Fruit fly (Drosophila melanogaster) whole organism, embryonic: ENCODE results near the gene Mocs1.

Source experiments
- B-H2 ChIP-seq: fragments of 200-800 bp; sonication (Bioruptor generic); optimal IDR thresholded peaks from 2 replicates; lab custom pipeline; 2018; ENCODE audit warnings: missing biosample characterization, mild to moderate bottlenecking, missing genetic modification characterization
- BEAF-32 ChIP-seq: fragments of 200-800 bp; sonication (Bioruptor generic); optimal IDR thresholded peaks from 3 replicates; lab custom pipeline; 2017; ENCODE audit warnings: missing biosample characterization, missing genetic modification characterization, mild to moderate bottlenecking, moderate library complexity, missing genetic modification reagents
- Blimp-1 ChIP-seq: fragments of 200-800 bp; sonication (Bioruptor generic); optimal IDR thresholded peaks from 3 replicates; lab custom pipeline; 2018; ENCODE audit warnings: missing biosample characterization, missing genetic modification characterization, mild to moderate bottlenecking, moderate library complexity, missing genetic modification reagents
- CG11093 ChIP-seq: fragments of 200-800 bp; sonication (Bioruptor generic); IDR thresholded peaks from 3 replicates; pipeline ENCODE4 v1.3.6; 2022; ENCODE audit warnings: missing biosample characterization, missing genetic modification characterization
- CG12071 ChIP-seq: fragments of 200-800 bp; sonication (Bioruptor generic); optimal IDR thresholded peaks from 3 replicates; lab custom pipeline; 2018; ENCODE audit warnings: missing biosample characterization, mild to moderate bottlenecking, missing genetic modification characterization
- CG13424 ChIP-seq: fragments of 200-800 bp; sonication (Bioruptor generic); optimal IDR thresholded peaks from 2 replicates; lab custom pipeline; 2019; ENCODE audit warnings: missing biosample characterization, mild to moderate bottlenecking, missing genetic modification characterization, moderate library complexity
- CG17568 ChIP-seq: fragments of 200-800 bp; sonication (Bioruptor generic); optimal IDR thresholded peaks from 2 replicates; lab custom pipeline; 2018; ENCODE audit warnings: missing biosample characterization, mild to moderate bottlenecking, missing genetic modification characterization, moderate library complexity
- CG17802 ChIP-seq: fragments of 200-800 bp; sonication (Bioruptor generic); optimal IDR thresholded peaks from 2 replicates; lab custom pipeline; 2018; ENCODE audit warnings: missing biosample characterization, mild to moderate bottlenecking, missing genetic modification characterization, moderate library complexity
- CG3847 ChIP-seq: fragments of 200-800 bp; sonication (Bioruptor generic); IDR thresholded peaks from 2 replicates; pipeline ENCODE4 v1.3.6; 2022; ENCODE audit warnings: missing biosample characterization, missing genetic modification characterization
- CG4617 ChIP-seq: fragments of 200-800 bp; sonication (Bioruptor generic); optimal IDR thresholded peaks from 3 replicates; lab custom pipeline; 2016; ENCODE audit warnings: missing biosample characterization, missing genetic modification characterization, borderline replicate concordance
- CG5953 ChIP-seq: fragments of 200-800 bp; sonication (Bioruptor generic); IDR thresholded peaks from 2 replicates; pipeline ENCODE4 v1.3.6; 2022; ENCODE audit warnings: missing biosample characterization, missing genetic modification characterization
- CG6175 ChIP-seq: fragments of 200-800 bp; sonication (Bioruptor generic); IDR thresholded peaks from 3 replicates; pipeline ENCODE4 v1.3.6; 2022; ENCODE audit warnings: missing biosample characterization, missing genetic modification characterization
- CG9437 ChIP-seq: fragments of 200-800 bp; sonication (Bioruptor generic); optimal IDR thresholded peaks from 2 replicates; lab custom pipeline; 2018; ENCODE audit warnings: missing biosample characterization, mild to moderate bottlenecking, missing genetic modification characterization
- CG9876 ChIP-seq: fragments of 200-800 bp; sonication (Bioruptor generic); optimal IDR thresholded peaks from 2 replicates; lab custom pipeline; 2016; ENCODE audit warnings: missing biosample characterization, missing genetic modification characterization
- Camta ChIP-seq: fragments of 200-800 bp; sonication (Bioruptor generic); optimal IDR thresholded peaks from 2 replicates; lab custom pipeline; 2016; ENCODE audit warnings: missing biosample characterization, missing genetic modification characterization
- Dbx ChIP-seq: fragments of 200-800 bp; sonication (Bioruptor generic); IDR thresholded peaks from 3 replicates; pipeline ENCODE4 v1.3.6; 2022; ENCODE audit warnings: missing biosample characterization, missing genetic modification characterization
- Fer1 ChIP-seq: fragments of 200-800 bp; sonication (Bioruptor generic); optimal IDR thresholded peaks from 2 replicates; lab custom pipeline; 2017; ENCODE audit warnings: missing biosample characterization, mild to moderate bottlenecking, missing genetic modification characterization
- Kr ChIP-seq: fragments of 200-800 bp; sonication (Bioruptor generic); optimal IDR thresholded peaks from 2 replicates; lab custom pipeline; 2017; ENCODE audit warnings: missing biosample characterization, mild to moderate bottlenecking, missing genetic modification characterization
- Mrtf ChIP-seq: fragments of 200-800 bp; sonication (Bioruptor generic); IDR thresholded peaks from 3 replicates; pipeline ENCODE4 v1.3.6; 2022; ENCODE audit warnings: missing biosample characterization, missing genetic modification characterization
- Neu2 ChIP-seq: fragments of 200-800 bp; sonication (Bioruptor generic); optimal IDR thresholded peaks from 3 replicates; lab custom pipeline; 2016; ENCODE audit warnings: missing biosample characterization, missing genetic modification characterization, borderline replicate concordance
- Pdp1 ChIP-seq, 2 experiments: fragments of 200-800 bp; sonication (Bioruptor generic); optimal IDR thresholded peaks; 3 replicates each; lab custom pipeline; 2016; ENCODE audit warnings: missing biosample characterization in 2 of 2, missing genetic modification characterization in 2 of 2, mild to moderate bottlenecking in 1 of 2, moderate library complexity in 1 of 2
- Sry-δ ChIP-seq: fragments of 200-800 bp; sonication (Bioruptor generic); optimal IDR thresholded peaks from 2 replicates; lab custom pipeline; 2016; ENCODE audit warnings: missing biosample characterization, missing genetic modification characterization
- Xbp1 ChIP-seq: fragments of 200-800 bp; sonication (Bioruptor generic); optimal IDR thresholded peaks from 3 replicates; lab custom pipeline; 2016; ENCODE audit warnings: missing biosample characterization, mild to moderate bottlenecking, missing genetic modification characterization
- cwo ChIP-seq: fragments of 200-800 bp; sonication (Bioruptor generic); optimal IDR thresholded peaks from 3 replicates; lab custom pipeline; 2017; ENCODE audit warnings: missing biosample characterization, missing genetic modification characterization, mild to moderate bottlenecking, moderate library complexity, missing genetic modification reagents
- disco-r ChIP-seq: fragments of 200-800 bp; sonication (Bioruptor generic); optimal IDR thresholded peaks from 2 replicates; lab custom pipeline; 2016; ENCODE audit warnings: missing biosample characterization, missing genetic modification characterization
- ewg ChIP-seq: fragments of 200-800 bp; sonication (Bioruptor generic); optimal IDR thresholded peaks from 3 replicates; lab custom pipeline; 2017; ENCODE audit warnings: mild to moderate bottlenecking, missing biosample characterization, missing genetic modification reagents, missing genetic modification characterization
- ind ChIP-seq: fragments of 200-800 bp; sonication (Bioruptor generic); optimal IDR thresholded peaks from 3 replicates; lab custom pipeline; 2016; ENCODE audit warnings: missing biosample characterization, missing genetic modification characterization
- lov ChIP-seq, 2 experiments: fragments of 200-800 bp in 1 of 2; fragments of >200 bp in 1 of 2; sonication (Bioruptor generic) in 1 of 2; IDR thresholded peaks in 1 of 2; optimal IDR thresholded peaks in 1 of 2; 2 replicates in 1 of 2; 3 replicates in 1 of 2; pipeline versions ENCODE4 v1.3.6 to Lab custom; 2017 to 2022; ENCODE audit warnings: missing biosample characterization in 1 of 2, missing genetic modification characterization in 1 of 2
- sc ChIP-seq, 3 experiments: fragments of >200 bp in 2 of 3; fragments of 200-800 bp in 1 of 3; sonication (Bioruptor generic) in 1 of 3; optimal IDR thresholded peaks; 2 replicates in 2 of 3; 3 replicates in 1 of 3; lab custom pipeline; 2017; ENCODE audit warnings: mild to moderate bottlenecking in 1 of 3, missing biosample characterization in 1 of 3, missing genetic modification characterization in 1 of 3, missing genetic modification reagents in 1 of 3
- wdn ChIP-seq: fragments of 200-800 bp; sonication (Bioruptor generic); IDR thresholded peaks from 2 replicates; pipeline ENCODE4 v1.3.6; 2022; ENCODE audit warnings: missing biosample characterization, missing genetic modification characterization
- wor ChIP-seq: fragments of 200-800 bp; sonication (Bioruptor generic); IDR thresholded peaks from 2 replicates; pipeline ENCODE4 v1.3.6; 2022; ENCODE audit warnings: missing biosample characterization, missing genetic modification characterization

Mocs1 gene

DNA sequence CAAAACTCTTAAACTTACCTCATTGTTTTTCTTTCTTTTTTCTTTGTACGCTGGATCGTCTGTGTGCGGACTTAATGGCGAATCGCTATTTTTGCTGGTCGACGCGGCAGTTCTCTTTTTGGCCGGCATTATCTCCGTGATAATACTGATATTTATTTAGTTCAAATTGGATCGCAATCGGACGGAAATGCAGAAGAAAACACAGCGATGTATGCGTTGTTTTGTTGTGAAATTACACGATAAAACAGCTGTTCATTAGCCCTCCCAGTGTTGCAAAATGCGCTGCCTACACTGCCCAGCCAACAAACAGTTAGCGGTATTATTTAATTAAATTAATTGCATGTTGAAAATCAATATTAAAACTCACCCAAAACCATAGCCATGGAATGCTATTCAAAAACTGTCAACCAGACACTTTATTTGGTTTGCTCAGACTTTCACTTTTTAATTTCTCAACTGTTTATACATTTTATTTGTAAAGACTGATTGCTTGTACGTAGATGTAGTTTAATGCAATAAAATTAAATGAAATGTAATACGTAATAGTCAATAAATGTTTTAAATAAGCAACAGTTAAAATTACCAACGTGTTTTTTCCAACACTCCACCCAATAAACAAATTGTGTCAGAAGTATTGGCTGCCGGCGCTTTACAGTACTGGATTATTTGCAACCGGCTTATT, 27.8 kb downstream of the Mocs1 start, which contains the start of the genes Irbp18 and APP-BP1 (continued):
- TF ChIP-seq Blimp-1 (GFP tag; lab: Kevin White, UChicago) (peak; percentile 90), CG17568 (GFP tag; lab: Kevin White, UChicago) (peak; percentile 87), Kr (GFP tag; lab: Kevin White, UChicago) (no peak), Sry-δ (peak; percentile 60), CG5953 (no peak; the same call in 1 of the 2 replicates), CG9876 (GFP tag; lab: Kevin White, UChicago) (peak; percentile 84), cwo (peak; percentile 90), Xbp1 (peak; percentile 96), CG12071 (GFP tag; lab: Kevin White, UChicago) (peak; percentile 83), wor (GFP tag; lab: Robert Waterston, UW) (peak; percentile 73), CG17802 (tag; lab: Kevin White, UChicago) (peak; percentile 71), CG4617 (peak; percentile 93), B-H2 (GFP tag; lab: Kevin White, UChicago) (peak; percentile 91), Mrtf (GFP tag; lab: Robert Waterston, UW) (peak; percentile 81), disco-r (GFP tag; lab: Kevin White, UChicago) (peak; percentile 93)
- TF ChIP-seq, all 482 proteins: peak for 427

DNA sequence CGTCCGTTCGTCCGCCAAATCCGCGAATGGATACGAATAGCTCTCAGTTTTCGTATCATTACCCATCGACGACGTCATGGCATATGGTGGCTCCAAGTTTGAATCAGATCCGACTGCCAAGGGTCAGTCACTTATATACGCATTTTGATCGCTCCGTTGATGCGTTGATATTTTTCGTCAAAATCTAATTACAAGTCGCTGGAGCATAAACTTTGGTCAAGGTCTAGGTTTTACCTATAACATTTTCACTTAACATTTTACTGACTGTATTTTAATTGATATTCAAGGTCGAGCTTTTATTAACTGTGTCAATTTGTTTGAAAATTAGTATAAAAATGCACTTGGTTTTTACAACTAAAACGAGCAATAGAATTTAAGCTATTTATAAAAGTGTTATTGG, 31.3 kb downstream of the Mocs1 start, which contains the start of gene Elo68beta:
TSS of gene Elo68beta (minus strand) at position 101 of the 400 bp plus-strand sequence.
- TF ChIP-seq ind (GFP tag; lab: Kevin White, UChicago) (no peak), Dbx (GFP tag; lab: Robert Waterston, UW) (no peak), CG13424 (no peak), CG9437 (GFP tag; lab: Kevin White, UChicago) (no peak), CG3847 (GFP tag; lab: Robert Waterston, UW) (no peak)

DNA sequence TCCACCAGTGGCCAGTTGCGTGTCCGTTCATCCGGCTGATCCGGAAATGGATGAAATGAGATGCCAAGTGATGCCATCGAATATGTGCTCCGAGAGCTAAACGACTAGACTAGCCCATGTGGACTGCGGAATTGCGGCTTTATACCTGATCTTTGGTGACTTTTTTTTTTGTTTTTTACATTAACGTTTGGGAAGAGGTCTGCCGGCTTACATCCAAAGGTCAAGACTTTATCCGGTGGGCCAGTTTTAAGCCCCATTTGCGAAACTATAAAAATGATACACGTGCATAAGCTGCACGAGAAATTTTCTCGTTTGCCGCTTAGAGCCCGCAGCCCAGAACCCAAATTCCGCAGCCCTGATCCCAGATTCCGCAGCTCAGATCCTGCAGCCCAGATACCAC, 32.6 kb downstream of the Mocs1 start, which contains the start of gene Elo68alpha:
TSS of gene Elo68alpha (minus strand) at position 101 of the 400 bp plus-strand sequence.
- TF ChIP-seq CG11093 (GFP tag; lab: Robert Waterston, UW), result no peak
- no peak for TF ChIP-seq Fer1
- no peak for TF ChIP-seq Neu2 (GFP tag; lab: Kevin White, UChicago)
- TF ChIP-seq BEAF-32 (GFP tag; lab: Kevin White, UChicago), result no peak
- TF ChIP-seq wdn, result no peak
- no peak for TF ChIP-seq ewg (GFP tag; lab: Kevin White, UChicago)

DNA sequence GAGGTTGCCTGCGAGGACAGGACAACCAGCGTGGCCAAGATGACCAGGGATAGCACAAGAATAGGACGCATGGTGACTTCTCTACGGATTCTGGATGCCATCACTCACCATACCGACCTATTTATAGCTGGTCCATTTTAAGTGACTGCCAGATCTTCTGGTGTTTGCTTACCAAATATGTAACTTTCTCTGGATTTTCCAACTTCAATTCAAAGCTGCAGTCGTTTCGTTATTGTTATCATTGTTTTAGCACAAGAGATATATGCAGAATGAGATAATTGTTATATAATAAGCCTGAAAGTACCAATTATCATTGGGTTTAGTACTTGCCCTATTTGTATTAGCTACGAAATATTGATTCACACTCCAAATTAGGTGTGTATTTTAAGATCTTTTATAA, 33.4 kb downstream of the Mocs1 start, which contains the start of gene CG32071:
TSS of gene CG32071 (minus strand) at position 101 of the 400 bp plus-strand sequence.
- TF ChIP-seq lov (optimal IDR thresholded peaks at IDR 0.05; lab: Kevin White, UChicago) (no peak), lov (GFP tag; IDR thresholded peaks at IDR 0.05; lab: Robert Waterston, UW) (no peak), sc (optimal IDR thresholded peaks at IDR 0.05; lab: Kevin White, UChicago) (no peak), sc (GFP tag; optimal IDR thresholded peaks at IDR 0.05; lab: Kevin White, UChicago) (no peak), CG6175 (GFP tag; lab: Robert Waterston, UW) (no peak), CG13424 (no peak), Pdp1 (GFP tag; optimal IDR thresholded peaks at IDR 0.05; lab: Kevin White, UChicago) (peak in 1 of 2 experiments; percentile 71), Camta (no peak)
